Fruit fly (Drosophila melanogaster) whole organism, prepupa: ENCODE data around the gene Shab.

Source experiments
- CG10631 ChIP-seq: fragments of 200-800 bp; sonication (Bioruptor generic); optimal IDR thresholded peaks from 2 replicates; lab custom pipeline; 2016; ENCODE audit warnings: missing biosample characterization, missing genetic modification characterization
- CG10669 ChIP-seq: fragments of 200-800 bp; sonication (Bioruptor generic); optimal IDR thresholded peaks from 3 replicates; lab custom pipeline; 2018; ENCODE audit warnings: missing biosample characterization, mild to moderate bottlenecking, missing genetic modification characterization, moderate library complexity
- CG11294 ChIP-seq: fragments of 200-800 bp; sonication (Bioruptor generic); IDR thresholded peaks from 2 replicates; pipeline ENCODE4 v1.3.6; 2022; ENCODE audit warnings: missing biosample characterization, missing genetic modification characterization
- CG11762 ChIP-seq: fragments of 200-800 bp; sonication (Bioruptor generic); optimal IDR thresholded peaks from 3 replicates; lab custom pipeline; 2016; ENCODE audit warnings: missing biosample characterization, missing genetic modification characterization; ENCODE audit not compliant: insufficient read depth
- CG11902 ChIP-seq: fragments of 200-800 bp; sonication (Bioruptor generic); optimal IDR thresholded peaks from 3 replicates; lab custom pipeline; 2016; ENCODE audit warnings: missing biosample characterization, missing genetic modification characterization
- CG15336 ChIP-seq: fragments of 200-800 bp; sonication (Bioruptor generic); IDR thresholded peaks from 2 replicates; pipeline ENCODE4 v1.3.6; 2022; ENCODE audit warnings: missing biosample characterization, missing genetic modification characterization
- CG1621 ChIP-seq: fragments of 200-800 bp; sonication (Bioruptor generic); optimal IDR thresholded peaks from 3 replicates; lab custom pipeline; 2018; ENCODE audit warnings: missing biosample characterization, mild to moderate bottlenecking, missing genetic modification characterization
- CG3032 ChIP-seq: fragments of 200-800 bp; optimal IDR thresholded peaks from 2 replicates; lab custom pipeline; 2019; ENCODE audit warnings: missing biosample characterization, mild to moderate bottlenecking, missing genetic modification characterization, moderate library complexity
- CG31627 ChIP-seq: fragments of 200-800 bp; sonication (Bioruptor generic); optimal IDR thresholded peaks from 3 replicates; lab custom pipeline; 2016; ENCODE audit warnings: missing biosample characterization, missing genetic modification characterization
- CG32006 ChIP-seq: fragments of 200-800 bp; sonication (Bioruptor generic); optimal IDR thresholded peaks from 3 replicates; lab custom pipeline; 2017; ENCODE audit warnings: missing biosample characterization, mild to moderate bottlenecking, missing genetic modification characterization
- CG34406 ChIP-seq: fragments of 200-800 bp; sonication (Bioruptor generic); optimal IDR thresholded peaks from 3 replicates; lab custom pipeline; 2016; ENCODE audit warnings: missing biosample characterization, missing genetic modification characterization
- CG3919 ChIP-seq: fragments of 200-800 bp; sonication (Bioruptor generic); optimal IDR thresholded peaks from 3 replicates; lab custom pipeline; 2016; ENCODE audit warnings: missing biosample characterization, missing genetic modification characterization
- CG4318 ChIP-seq: fragments of 200-800 bp; sonication (Bioruptor generic); optimal IDR thresholded peaks from 3 replicates; lab custom pipeline; 2017; ENCODE audit warnings: missing biosample characterization, mild to moderate bottlenecking, missing genetic modification characterization
- CG6163 ChIP-seq: fragments of 200-800 bp; sonication (Bioruptor generic); IDR thresholded peaks from 3 replicates; pipeline ENCODE4 v1.3.6; 2022; ENCODE audit warnings: missing biosample characterization, missing genetic modification characterization
- CG6276 ChIP-seq: fragments of 200-800 bp; sonication (Bioruptor generic); optimal IDR thresholded peaks from 2 replicates; lab custom pipeline; 2017; ENCODE audit warnings: missing biosample characterization, mild to moderate bottlenecking, missing genetic modification characterization
- CG6808 ChIP-seq: fragments of 200-800 bp; sonication (Bioruptor generic); optimal IDR thresholded peaks from 3 replicates; lab custom pipeline; 2017; ENCODE audit warnings: missing biosample characterization, missing genetic modification characterization, mild to moderate bottlenecking, moderate library complexity, missing genetic modification reagents
- CG6854 ChIP-seq: fragments of 200-800 bp; sonication (Bioruptor generic); optimal IDR thresholded peaks from 2 replicates; lab custom pipeline; 2017; ENCODE audit warnings: missing biosample characterization, mild to moderate bottlenecking, missing genetic modification characterization
- CG7368 ChIP-seq: fragments of 200-800 bp; sonication (Bioruptor generic); optimal IDR thresholded peaks from 3 replicates; lab custom pipeline; 2016; ENCODE audit warnings: missing biosample characterization, missing genetic modification characterization
- CG8119 ChIP-seq: fragments of 200-800 bp; sonication (Bioruptor generic); IDR thresholded peaks from 3 replicates; pipeline ENCODE4 v1.3.6; 2022; ENCODE audit warnings: missing biosample characterization, missing genetic modification characterization
- CG8319 ChIP-seq: fragments of 200-800 bp; sonication (Bioruptor generic); optimal IDR thresholded peaks from 3 replicates; lab custom pipeline; 2016; ENCODE audit warnings: missing biosample characterization, missing genetic modification characterization
- CG8632 ChIP-seq: fragments of 200-800 bp; sonication (Bioruptor generic); optimal IDR thresholded peaks from 3 replicates; lab custom pipeline; 2016; ENCODE audit warnings: missing biosample characterization, missing genetic modification characterization
- Eip75B ChIP-seq: fragments of 200-800 bp; sonication (Bioruptor generic); optimal IDR thresholded peaks from 3 replicates; lab custom pipeline; 2016; ENCODE audit warnings: missing biosample characterization, missing genetic modification characterization
- Eip78C ChIP-seq: fragments of 200-800 bp; sonication (Bioruptor generic); peaks from one replicate; lab custom pipeline; 2016; ENCODE audit warnings: missing biosample characterization, missing genetic modification characterization
- Eip93F ChIP-seq: fragments of 200-800 bp; sonication (Bioruptor generic); optimal IDR thresholded peaks from 2 replicates; lab custom pipeline; 2016; ENCODE audit warnings: missing biosample characterization, mild to moderate bottlenecking, missing genetic modification characterization
- Ets21C ChIP-seq: fragments of 200-800 bp; sonication (Bioruptor generic); optimal IDR thresholded peaks from 3 replicates; lab custom pipeline; 2016; ENCODE audit warnings: missing biosample characterization, missing genetic modification characterization
- Ets96B ChIP-seq: fragments of 200-800 bp; optimal IDR thresholded peaks from 2 replicates; lab custom pipeline; 2019; ENCODE audit warnings: missing biosample characterization, mild to moderate bottlenecking, missing genetic modification characterization, moderate library complexity
- Gug ChIP-seq: fragments of 200-800 bp; sonication (Bioruptor generic); IDR thresholded peaks from 2 replicates; pipeline ENCODE4 v1.3.6; 2022; ENCODE audit warnings: missing biosample characterization, missing genetic modification characterization
- Hr38 ChIP-seq: sonication (Bioruptor generic); optimal IDR thresholded peaks from 2 replicates; lab custom pipeline; 2016; ENCODE audit warnings: missing biosample characterization, missing genetic modification characterization
- Hr4 ChIP-seq: fragments of 200-800 bp; sonication (Bioruptor generic); optimal IDR thresholded peaks from 3 replicates; lab custom pipeline; 2016; ENCODE audit warnings: missing biosample characterization, missing genetic modification characterization
- Lpt ChIP-seq: fragments of 200-800 bp; sonication (Bioruptor generic); optimal IDR thresholded peaks from 3 replicates; lab custom pipeline; 2016; ENCODE audit warnings: missing biosample characterization, missing genetic modification characterization
- Met ChIP-seq: fragments of 200-800 bp; sonication (Bioruptor generic); optimal IDR thresholded peaks from 3 replicates; lab custom pipeline; 2016; ENCODE audit warnings: missing biosample characterization, missing genetic modification characterization
- OdsH ChIP-seq: fragments of 200-800 bp; sonication (Bioruptor generic); optimal IDR thresholded peaks from 3 replicates; lab custom pipeline; 2016; ENCODE audit warnings: missing biosample characterization, missing genetic modification characterization
- Smox ChIP-seq: fragments of 200-800 bp; sonication (Bioruptor generic); optimal IDR thresholded peaks from 3 replicates; lab custom pipeline; 2016; ENCODE audit warnings: missing biosample characterization, missing genetic modification characterization
- Sox102F ChIP-seq: fragments of 200-800 bp; sonication (Bioruptor generic); optimal IDR thresholded peaks from 2 replicates; lab custom pipeline; 2016; ENCODE audit warnings: missing biosample characterization, mild to moderate bottlenecking, missing genetic modification characterization
- Sox14 ChIP-seq: fragments of 200-800 bp; sonication (Bioruptor generic); optimal IDR thresholded peaks from 3 replicates; lab custom pipeline; 2016; ENCODE audit warnings: missing biosample characterization, missing genetic modification characterization
- Sox15 ChIP-seq: fragments of 200-800 bp; sonication (Bioruptor generic); optimal IDR thresholded peaks from 3 replicates; lab custom pipeline; 2016; ENCODE audit warnings: missing biosample characterization, missing genetic modification characterization
- achi ChIP-seq: fragments of 200-800 bp; sonication (Bioruptor generic); optimal IDR thresholded peaks from 3 replicates; lab custom pipeline; 2016; ENCODE audit warnings: missing biosample characterization, missing genetic modification characterization
- acj6 ChIP-seq: fragments of 200-800 bp; sonication (Bioruptor generic); optimal IDR thresholded peaks from 3 replicates; lab custom pipeline; 2016; ENCODE audit warnings: missing biosample characterization, missing genetic modification characterization
- cyc ChIP-seq: fragments of 200-800 bp; sonication (Bioruptor generic); optimal IDR thresholded peaks from 3 replicates; lab custom pipeline; 2016; ENCODE audit warnings: missing biosample characterization, missing genetic modification characterization
- dac ChIP-seq: fragments of 200-800 bp; sonication (Bioruptor generic); optimal IDR thresholded peaks from 2 replicates; lab custom pipeline; 2017; ENCODE audit warnings: missing biosample characterization, mild to moderate bottlenecking, missing genetic modification characterization
- dsx ChIP-seq: fragments of 200-800 bp; optimal IDR thresholded peaks from 3 replicates; lab custom pipeline; 2019; ENCODE audit warnings: missing biosample characterization, mild to moderate bottlenecking, missing genetic modification characterization, moderate library complexity; ENCODE audit not compliant: poor library complexity, severe bottlenecking
- eg ChIP-seq: fragments of 200-800 bp; sonication (Bioruptor generic); IDR thresholded peaks from 3 replicates; pipeline ENCODE4 v1.3.6; 2022; ENCODE audit warnings: missing biosample characterization, missing genetic modification characterization
- esn ChIP-seq: fragments of 200-800 bp; sonication (Bioruptor generic); optimal IDR thresholded peaks from 2 replicates; lab custom pipeline; 2016; ENCODE audit warnings: missing biosample characterization, mild to moderate bottlenecking, missing genetic modification characterization, moderate library complexity
- fd59A ChIP-seq: fragments of 200-800 bp; sonication (Bioruptor generic); optimal IDR thresholded peaks from 2 replicates; lab custom pipeline; 2017; ENCODE audit warnings: missing biosample characterization, mild to moderate bottlenecking, missing genetic modification characterization, missing genetic modification reagents
- fd85E ChIP-seq: fragments of 200-800 bp; sonication (Bioruptor generic); optimal IDR thresholded peaks from 3 replicates; lab custom pipeline; 2016; ENCODE audit warnings: missing biosample characterization, missing genetic modification characterization
- net ChIP-seq: fragments of 200-800 bp; sonication (Bioruptor generic); optimal IDR thresholded peaks from 3 replicates; lab custom pipeline; 2016; ENCODE audit warnings: missing biosample characterization, missing genetic modification characterization
- pdm3 ChIP-seq: fragments of 200-800 bp; sonication (Bioruptor generic); optimal IDR thresholded peaks from 3 replicates; lab custom pipeline; 2016; ENCODE audit warnings: missing biosample characterization, missing genetic modification characterization
- salr ChIP-seq, 2 experiments: fragments of 200-800 bp; sonication (Bioruptor generic); optimal IDR thresholded peaks; 3 replicates each; lab custom pipeline; 2016 to 2018; ENCODE audit warnings: missing biosample characterization in 2 of 2, missing genetic modification characterization in 2 of 2, mild to moderate bottlenecking in 1 of 2
- ss ChIP-seq, 2 experiments: fragments of 200-800 bp; sonication (Bioruptor generic); optimal IDR thresholded peaks; 2 replicates in 1 of 2; 3 replicates in 1 of 2; lab custom pipeline; 2017 to 2018; ENCODE audit warnings: mild to moderate bottlenecking in 2 of 2, missing biosample characterization in 2 of 2, missing genetic modification characterization in 2 of 2, moderate library complexity in 1 of 2
- svp ChIP-seq: fragments of 200-800 bp; sonication (Bioruptor generic); peaks from one replicate; lab custom pipeline; 2016; ENCODE audit warnings: missing biosample characterization, missing genetic modification characterization
- topi ChIP-seq: fragments of 200-800 bp; sonication (Bioruptor generic); optimal IDR thresholded peaks from 3 replicates; lab custom pipeline; 2016; ENCODE audit warnings: missing biosample characterization, missing genetic modification characterization
- vri ChIP-seq: fragments of 200-800 bp; sonication (Bioruptor generic); optimal IDR thresholded peaks from 3 replicates; lab custom pipeline; 2016; ENCODE audit warnings: missing biosample characterization, mild to moderate bottlenecking, missing genetic modification characterization

Gene Shab

DNA sequence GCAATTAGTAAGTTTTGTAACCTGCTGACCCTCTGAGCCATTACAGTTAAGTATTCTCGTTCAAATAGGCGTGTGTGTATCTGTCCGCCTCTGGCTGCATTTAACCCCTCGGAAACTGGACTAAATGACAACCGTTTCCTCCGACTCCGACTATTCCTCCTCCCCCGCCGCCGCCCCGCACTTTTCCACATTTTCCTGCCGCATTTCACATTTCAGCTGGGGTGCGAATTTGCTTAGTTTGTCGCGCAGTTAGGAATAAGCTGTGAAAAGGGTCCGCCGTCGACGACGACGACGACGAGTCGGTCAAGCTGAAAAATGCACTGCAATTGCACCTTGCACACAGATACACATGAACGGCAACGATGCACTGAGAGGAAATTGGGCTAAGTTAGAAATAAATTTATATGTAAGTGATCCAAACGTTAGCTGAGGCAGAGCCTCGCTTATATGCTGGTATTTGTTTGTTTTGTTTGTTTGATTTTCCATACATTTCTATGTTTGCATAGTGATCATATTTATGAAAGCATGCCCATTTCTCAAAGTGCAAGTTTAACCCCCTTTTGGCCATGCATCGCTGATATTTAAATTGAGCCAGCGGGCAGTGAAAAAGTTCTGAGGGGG lies 32.8 kb upstream of the Shab start:
- TF ChIP-seq fd85E (GFP tag; lab: Kevin White, UChicago): no peak
- TF ChIP-seq acj6 (GFP tag; lab: Kevin White, UChicago): peak; percentile 22
- TF ChIP-seq CG11902: no peak
- peak; percentile 78 for TF ChIP-seq svp (GFP tag; lab: Kevin White, UChicago)
- peak; percentile 45 for TF ChIP-seq OdsH (GFP tag; lab: Kevin White, UChicago)
- peak; percentile 16 for TF ChIP-seq achi (GFP tag; lab: Kevin White, UChicago)
- TF ChIP-seq Ets21C (GFP tag; lab: Kevin White, UChicago): no peak
- peak; percentile 30 for TF ChIP-seq CG32006
- peak; percentile 14; the same call in 1 of the 2 replicates for TF ChIP-seq Gug (GFP tag; lab: Robert Waterston, UW)
- TF ChIP-seq dac (GFP tag; lab: Kevin White, UChicago): no peak
- TF ChIP-seq CG15336 (GFP tag; lab: Robert Waterston, UW): no peak
- peak; percentile 34 for TF ChIP-seq esn (GFP tag; lab: Kevin White, UChicago)
- peak; percentile 23 for TF ChIP-seq dsx (GFP tag; lab: Kevin White, UChicago)
- no peak for TF ChIP-seq CG4318
- TF ChIP-seq Sox14 (GFP tag; lab: Kevin White, UChicago): peak; percentile 14
- no peak for TF ChIP-seq CG11294 (GFP tag; lab: Robert Waterston, UW)
- no peak for TF ChIP-seq CG6854 (GFP tag; lab: Kevin White, UChicago)
- no peak for TF ChIP-seq CG34406 (GFP tag; lab: Kevin White, UChicago)
- no peak for TF ChIP-seq CG10669 (GFP tag; lab: Kevin White, UChicago)
- TF ChIP-seq CG8632: no peak
- TF ChIP-seq vri (GFP tag; lab: Kevin White, UChicago): no peak
- TF ChIP-seq CG10631 (GFP tag; lab: Kevin White, UChicago): peak; percentile 1
- TF ChIP-seq eg (GFP tag; lab: Robert Waterston, UW): no peak
- no peak for TF ChIP-seq Eip75B (GFP tag; lab: Kevin White, UChicago)
- peak; percentile 18 for TF ChIP-seq Smox (GFP tag; lab: Kevin White, UChicago)
- TF ChIP-seq CG3919 (GFP tag; lab: Kevin White, UChicago): no peak
- TF ChIP-seq cyc: no peak
- no peak for TF ChIP-seq CG7368 (GFP tag; lab: Kevin White, UChicago)
- no peak for TF ChIP-seq fd59A (GFP tag; lab: Kevin White, UChicago)
- TF ChIP-seq CG11762: no peak
- TF ChIP-seq CG8319 (GFP tag; lab: Kevin White, UChicago): no peak
- no peak for TF ChIP-seq Lpt (GFP tag; lab: Kevin White, UChicago)
- peak; percentile 58 for TF ChIP-seq Eip78C (GFP tag; lab: Kevin White, UChicago)
- TF ChIP-seq pdm3 (GFP tag; lab: Kevin White, UChicago): peak; percentile 26
- TF ChIP-seq Ets96B (tag; lab: Kevin White, UChicago): peak; percentile 16
- TF ChIP-seq ss (GFP tag; optimal IDR thresholded peaks at IDR 0.05; lab: Kevin White, UChicago): peak; percentile 33 to 38
- TF ChIP-seq CG3032 (tag; lab: Kevin White, UChicago): peak; percentile 17
- peak; percentile 1 for TF ChIP-seq topi
- peak; percentile 10 for TF ChIP-seq Met
- no peak for TF ChIP-seq CG6808 (GFP tag; lab: Kevin White, UChicago)
- peak; percentile 21 for TF ChIP-seq Sox102F (GFP tag; lab: Kevin White, UChicago)
- TF ChIP-seq Sox15 (GFP tag; lab: Kevin White, UChicago): no peak
- TF ChIP-seq Eip93F (GFP tag; lab: Kevin White, UChicago): no peak
- no peak for TF ChIP-seq CG6163 (GFP tag; lab: Robert Waterston, UW)
- peak; percentile 6 for TF ChIP-seq CG31627 (GFP tag; lab: Kevin White, UChicago)
- no peak for TF ChIP-seq net (GFP tag; lab: Kevin White, UChicago)
- peak; percentile 35; the same call in 1 of the 3 replicates for TF ChIP-seq CG8119 (GFP tag; lab: Robert Waterston, UW)
- no peak for TF ChIP-seq Hr38 (GFP tag; lab: Kevin White, UChicago)
- TF ChIP-seq CG6276 (GFP tag; lab: Kevin White, UChicago): no peak
- TF ChIP-seq salr (GFP tag; optimal IDR thresholded peaks at IDR 0.05; lab: Kevin White, UChicago): peak in 1 of 2 experiments; percentile 9
- TF ChIP-seq Hr4: peak; percentile 21
- peak; percentile 10 for TF ChIP-seq CG1621 (tag; lab: Kevin White, UChicago)
